Worm (Caenorhabditis elegans) whole organism, L1 larva: ENCODE results near the gene K08F4.3.
A peak's percentile ranks its signal among the peaks of the same experiment; 100 is the strongest.

Experiments used
- C16A3.4 ChIP-seq: fragments of 150-350 bp; optimal IDR thresholded peaks from 2 replicates; lab custom pipeline; 2014; ENCODE audit warnings: missing biosample characterization, missing genetic modification characterization
- C34B4.2 ChIP-seq: sonication (generic microtip); optimal IDR thresholded peaks from 2 replicates; lab custom pipeline; 2017; ENCODE audit warnings: mild to moderate bottlenecking, missing genetic modification characterization, missing compliant biosample characterization
- F16B12.6 ChIP-seq: fragments of 150-350 bp; optimal IDR thresholded peaks from 2 replicates; lab custom pipeline; 2014; ENCODE audit warnings: missing biosample characterization, missing genetic modification characterization
- aha-1 ChIP-seq: fragments of 150-350 bp; optimal IDR thresholded peaks from 2 replicates; lab custom pipeline; 2014; ENCODE audit warnings: missing biosample characterization, missing genetic modification characterization
- alr-1 ChIP-seq: fragments of 200-800 bp; sonication (Bioruptor generic); optimal IDR thresholded peaks from 2 replicates; lab custom pipeline; 2018; ENCODE audit warnings: borderline replicate concordance, mild to moderate bottlenecking, missing genetic modification characterization, missing compliant biosample characterization
- aly-2 ChIP-seq: fragments of 150-350 bp; optimal IDR thresholded peaks from 2 replicates; lab custom pipeline; 2014; ENCODE audit warnings: missing biosample characterization, missing genetic modification characterization
- blmp-1 ChIP-seq: fragments of 150-350 bp; optimal IDR thresholded peaks from 2 replicates; lab custom pipeline; 2014; ENCODE audit warnings: missing biosample characterization, missing genetic modification characterization
- ceh-63 ChIP-seq: fragments of 200-800 bp; sonication (Bioruptor generic); optimal IDR thresholded peaks from 2 replicates; lab custom pipeline; 2018; ENCODE audit warnings: mild to moderate bottlenecking, missing genetic modification characterization, missing compliant biosample characterization
- dpl-1 ChIP-seq, 3 experiments: fragments of 150-350 bp in 2 of 3; sonication (generic microtip) in 1 of 3; optimal IDR thresholded peaks; 2 replicates each; lab custom pipeline; 2014 to 2017; ENCODE audit warnings: missing biosample characterization in 3 of 3, missing genetic modification characterization in 3 of 3, missing genetic modification reagents in 3 of 3
- efl-1 ChIP-seq, 4 experiments: fragments of 150-350 bp; optimal IDR thresholded peaks in 3 of 4; peaks in 1 of 4; 1 replicate in 1 of 4; 2 replicates in 3 of 4; lab custom pipeline; 2014; ENCODE audit warnings: missing biosample characterization in 2 of 4, missing genetic modification characterization in 2 of 4, missing genetic modification reagents in 2 of 4
- egl-27 ChIP-seq, 2 experiments: fragments of 150-350 bp in 1 of 2; sonication (generic microtip); optimal IDR thresholded peaks; 3 replicates each; lab custom pipeline; 2017 to 2018; ENCODE audit warnings: missing biosample characterization in 2 of 2, missing genetic modification characterization in 2 of 2, missing genetic modification reagents in 2 of 2
- ets-5 ChIP-seq: fragments of 200-800 bp; sonication (Bioruptor generic); IDR thresholded peaks from 2 replicates; pipeline ENCODE4 v1.3.6; 2022; ENCODE audit warnings: missing genetic modification characterization, missing compliant biosample characterization
- fkh-10 ChIP-seq: sonication (generic microtip); optimal IDR thresholded peaks from 2 replicates; lab custom pipeline; 2017; ENCODE audit warnings: missing biosample characterization, missing genetic modification reagents, missing genetic modification characterization
- fkh-4 ChIP-seq: sonication (generic microtip); optimal IDR thresholded peaks from 2 replicates; lab custom pipeline; 2016; ENCODE audit warnings: missing compliant biosample characterization, missing genetic modification characterization, borderline replicate concordance
- fkh-8 ChIP-seq: sonication (generic microtip); optimal IDR thresholded peaks from 2 replicates; lab custom pipeline; 2016; ENCODE audit warnings: mild to moderate bottlenecking, missing genetic modification characterization, missing compliant biosample characterization
- fos-1 ChIP-seq: fragments of 150-350 bp; optimal IDR thresholded peaks from 2 replicates; lab custom pipeline; 2014; ENCODE audit warnings: missing biosample characterization, missing genetic modification characterization
- hpl-2 ChIP-seq: fragments of 150-350 bp; optimal IDR thresholded peaks from 2 replicates; lab custom pipeline; 2014; ENCODE audit warnings: missing biosample characterization, missing genetic modification reagents, missing genetic modification characterization
- isw-1 ChIP-seq: fragments of 200-800 bp; sonication (Bioruptor generic); IDR thresholded peaks from 2 replicates; pipeline ENCODE4 v1.3.6; 2022; ENCODE audit warnings: missing genetic modification characterization, missing compliant biosample characterization
- lin-14 ChIP-seq: fragments of 200-800 bp; sonication (Bioruptor generic); optimal IDR thresholded peaks from 2 replicates; lab custom pipeline; 2018; ENCODE audit warnings: mild to moderate bottlenecking, missing genetic modification characterization, moderate library complexity, missing compliant biosample characterization
- lin-15B ChIP-seq: fragments of 150-350 bp; sonication (generic microtip); optimal IDR thresholded peaks from 3 replicates; lab custom pipeline; 2014; ENCODE audit warnings: missing biosample characterization, missing genetic modification characterization
- lin-39 ChIP-seq: fragments of 150-350 bp; optimal IDR thresholded peaks from 2 replicates; lab custom pipeline; 2014; ENCODE audit warnings: missing biosample characterization, missing genetic modification reagents, missing genetic modification characterization
- lir-3 ChIP-seq: sonication (generic microtip); optimal IDR thresholded peaks from 2 replicates; lab custom pipeline; 2016; ENCODE audit warnings: mild to moderate bottlenecking, missing genetic modification characterization, moderate library complexity, missing compliant biosample characterization; ENCODE audit not compliant: poor library complexity
- lsy-2 ChIP-seq, 2 experiments: fragments of 150-350 bp; optimal IDR thresholded peaks; 2 replicates each; lab custom pipeline; 2014; ENCODE audit warnings: missing biosample characterization in 2 of 2, missing genetic modification characterization in 2 of 2
- mab-9 ChIP-seq: fragments of 200-800 bp; sonication (Bioruptor generic); IDR thresholded peaks from 2 replicates; pipeline ENCODE4 v1.3.6; 2022; ENCODE audit warnings: missing genetic modification reagents, missing genetic modification characterization, missing compliant biosample characterization
- mep-1 ChIP-seq: fragments of 150-350 bp; optimal IDR thresholded peaks from 2 replicates; lab custom pipeline; 2014; ENCODE audit warnings: missing biosample characterization, missing genetic modification characterization
- nhr-12 ChIP-seq: sonication (generic microtip); optimal IDR thresholded peaks from 2 replicates; lab custom pipeline; 2017; ENCODE audit warnings: missing biosample characterization, missing genetic modification characterization
- nhr-19 ChIP-seq: fragments of 200-800 bp; sonication (Bioruptor generic); conservative IDR thresholded peaks from 2 replicates; pipeline ENCODE4 v1.3.6; 2022; ENCODE audit warnings: missing genetic modification characterization, missing compliant biosample characterization
- nhr-237 ChIP-seq: fragments of 150-350 bp; optimal IDR thresholded peaks from 2 replicates; lab custom pipeline; 2014; ENCODE audit warnings: missing biosample characterization, missing genetic modification characterization
- nhr-28 ChIP-seq: fragments of 150-350 bp; optimal IDR thresholded peaks from 2 replicates; lab custom pipeline; 2014; ENCODE audit warnings: missing biosample characterization, missing genetic modification characterization
- nhr-76 ChIP-seq: sonication (generic microtip); optimal IDR thresholded peaks from 2 replicates; lab custom pipeline; 2017; ENCODE audit warnings: missing biosample characterization, missing genetic modification characterization
- nhr-90 ChIP-seq: sonication (generic microtip); optimal IDR thresholded peaks from 2 replicates; lab custom pipeline; 2016; ENCODE audit warnings: mild to moderate bottlenecking, missing genetic modification characterization, missing compliant biosample characterization; ENCODE audit not compliant: poor library complexity
- rnt-1 ChIP-seq: sonication (generic microtip); optimal IDR thresholded peaks from 2 replicates; lab custom pipeline; 2016; ENCODE audit warnings: mild to moderate bottlenecking, missing genetic modification characterization, moderate library complexity, missing compliant biosample characterization
- skn-1 ChIP-seq: fragments of 150-350 bp; optimal IDR thresholded peaks from 2 replicates; lab custom pipeline; 2014; ENCODE audit warnings: missing biosample characterization, missing genetic modification characterization
- snu-23 ChIP-seq: sonication (generic microtip); optimal IDR thresholded peaks from 2 replicates; lab custom pipeline; 2016; ENCODE audit warnings: missing genetic modification characterization, missing compliant biosample characterization
- sox-4 ChIP-seq: sonication (generic microtip); optimal IDR thresholded peaks from 2 replicates; lab custom pipeline; 2016; ENCODE audit warnings: missing genetic modification characterization, missing compliant biosample characterization
- sup-37 ChIP-seq: fragments of 200-800 bp; sonication (Bioruptor generic); optimal IDR thresholded peaks from 2 replicates; lab custom pipeline; 2018; ENCODE audit warnings: mild to moderate bottlenecking, missing genetic modification characterization, missing compliant biosample characterization
- tbx-2 ChIP-seq: sonication (generic microtip); optimal IDR thresholded peaks from 2 replicates; lab custom pipeline; 2016; ENCODE audit warnings: missing genetic modification characterization, missing compliant biosample characterization
- tlp-1 ChIP-seq: fragments of 150-350 bp; optimal IDR thresholded peaks from 2 replicates; lab custom pipeline; 2014; ENCODE audit warnings: missing biosample characterization, missing genetic modification characterization
- unc-86 ChIP-seq: sonication (generic microtip); optimal IDR thresholded peaks from 2 replicates; lab custom pipeline; 2016; ENCODE audit warnings: missing genetic modification characterization, missing compliant biosample characterization
- unc-98 ChIP-seq: fragments of 200-800 bp; sonication (Bioruptor generic); IDR thresholded peaks from 2 replicates; pipeline ENCODE4 v1.3.6; 2022; ENCODE audit warnings: missing genetic modification characterization, missing compliant biosample characterization
- xbp-1 ChIP-seq: sonication (generic microtip); optimal IDR thresholded peaks from 2 replicates; lab custom pipeline; 2016; ENCODE audit warnings: missing genetic modification characterization, missing compliant biosample characterization
- zip-4 ChIP-seq: fragments of 200-800 bp; sonication (Bioruptor generic); optimal IDR thresholded peaks from 2 replicates; lab custom pipeline; 2018; ENCODE audit warnings: mild to moderate bottlenecking, missing genetic modification characterization, moderate library complexity, missing compliant biosample characterization
- ztf-4 ChIP-seq: fragments of 150-350 bp; optimal IDR thresholded peaks from 2 replicates; lab custom pipeline; 2014; ENCODE audit warnings: missing biosample characterization, missing genetic modification characterization

Gene K08F4.3

ce11 chrIV:10096881-10097280 lies 32.2 kb upstream of the K08F4.3 start, which contains the start of gene dis-3 (continued):
- TF ChIP-seq tbx-2 (tag; lab: Kevin White, UChicago) (no peak), skn-1 (tag; lab: Kevin White, UChicago) (no peak), nhr-237 (tag; lab: Kevin White, UChicago) (no peak), nhr-28 (tag; lab: Kevin White, UChicago) (no peak), tlp-1 (no peak), mep-1 (tag; lab: Kevin White, UChicago) (no peak), blmp-1 (tag; lab: Kevin White, UChicago) (peak; percentile 22), nhr-76 (tag; lab: Kevin White, UChicago) (no peak), snu-23 (GFP tag; lab: Kevin White, UChicago) (no peak), isw-1 (no peak), nhr-12 (tag; lab: Kevin White, UChicago) (no peak), fkh-10 (GFP tag; lab: Kevin White, UChicago) (no peak), mab-9 (no peak), efl-1 (optimal IDR thresholded peaks at IDR 0.05; lab: Kevin White, UChicago) (peak; percentile 16 to 36), efl-1 (GFP tag; optimal IDR thresholded peaks at IDR 0.05 in 1 of 2; lab: Kevin White, UChicago) (peak in 1 of 2 experiments; percentile 57), rnt-1 (tag; lab: Kevin White, UChicago) (peak; percentile 1), aly-2 (tag; lab: Kevin White, UChicago) (no peak), zip-4 (GFP tag; lab: Kevin White, UChicago) (no peak), lin-15B (tag; lab: Kevin White, UChicago) (no peak), fkh-8 (no peak), C34B4.2 (tag; lab: Kevin White, UChicago) (no peak), egl-27 (tag; optimal IDR thresholded peaks at IDR 0.05; lab: Kevin White, UChicago) (no peak), dpl-1 (GFP tag; optimal IDR thresholded peaks at IDR 0.05; lab: Kevin White, UChicago) (peak in 1 of 3 experiments; percentile 26), ztf-4 (tag; lab: Kevin White, UChicago) (no peak), nhr-19 (GFP tag; lab: Robert Waterston, UW) (no peak), lin-14 (GFP tag; lab: Kevin White, UChicago) (no peak), unc-98 (GFP tag; lab: Robert Waterston, UW) (no peak), lin-39 (tag; lab: Kevin White, UChicago) (no peak)

ce11 chrIV:10110417-10110816 lies 18.6 kb upstream of the K08F4.3 start, which contains the start of gene egl-38:
Gene egl-38 (minus strand): TSS chrIV:10110517.
- TF ChIP-seq lsy-2 (tag; optimal IDR thresholded peaks at IDR 0.05; lab: Kevin White, UChicago) (no peak), aha-1 (tag; lab: Kevin White, UChicago) (no peak), unc-98 (GFP tag; lab: Robert Waterston, UW) (no peak), hpl-2 (no peak), lir-3 (no peak), F16B12.6 (tag; lab: Kevin White, UChicago) (no peak), ceh-63 (GFP tag; lab: Kevin White, UChicago) (no peak), nhr-76 (tag; lab: Kevin White, UChicago) (no peak), sup-37 (GFP tag; lab: Kevin White, UChicago) (no peak), nhr-28 (tag; lab: Kevin White, UChicago) (no peak), nhr-90 (no peak), dpl-1 (GFP tag; optimal IDR thresholded peaks at IDR 0.05; lab: Kevin White, UChicago) (no peak), egl-27 (tag; optimal IDR thresholded peaks at IDR 0.05; lab: Kevin White, UChicago) (no peak), unc-86 (tag; lab: Kevin White, UChicago) (no peak)

- no peak for TF ChIP-seq C16A3.4 (tag; lab: Kevin White, UChicago)
- no peak for TF ChIP-seq ets-5 (GFP tag; lab: Robert Waterston, UW)
- no peak for TF ChIP-seq rnt-1 (tag; lab: Kevin White, UChicago)
- TF ChIP-seq nhr-237 (tag; lab: Kevin White, UChicago) = no peak
- no peak for TF ChIP-seq egl-27 (tag; optimal IDR thresholded peaks at IDR 0.05; lab: Kevin White, UChicago)
- no peak for TF ChIP-seq sox-4 (tag; lab: Kevin White, UChicago)
- TF ChIP-seq xbp-1 (tag; lab: Kevin White, UChicago) = no peak
- TF ChIP-seq tbx-2 (tag; lab: Kevin White, UChicago) = no peak
- no peak for TF ChIP-seq C34B4.2 (tag; lab: Kevin White, UChicago)
- TF ChIP-seq skn-1 (tag; lab: Kevin White, UChicago) = no peak
- no peak for TF ChIP-seq fos-1
- TF ChIP-seq fkh-4 (tag; lab: Kevin White, UChicago) = no peak
- TF ChIP-seq alr-1 (tag; lab: Kevin White, UChicago) = no peak
Observed at ce11 chrIV:10110870-10111269, 18.2 kb upstream of the K08F4.3 start.
